Fruit fly (Drosophila melanogaster): ENCODE measurements around the gene Pex14.

DNA sequence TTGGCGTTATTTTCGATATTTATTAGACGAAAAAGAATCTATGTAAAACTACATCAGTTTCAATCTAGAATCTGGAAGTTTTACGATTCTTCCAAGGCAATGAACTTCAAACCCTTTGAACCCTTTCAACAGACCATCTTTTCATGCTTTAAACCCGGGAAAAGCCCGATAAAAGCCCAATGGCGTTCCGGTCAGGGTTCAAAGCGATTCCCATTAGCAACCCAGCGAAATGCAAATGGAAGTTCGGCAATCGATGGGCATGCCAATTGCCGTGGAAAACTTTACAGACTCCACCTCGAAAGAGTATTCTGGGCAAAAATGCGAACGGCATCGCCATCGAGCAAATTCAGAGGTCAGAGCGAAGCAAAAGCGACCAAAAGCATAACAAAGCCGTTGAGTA, 46.1 kb upstream of the Pex14 start:
- no peak for TF ChIP-seq h (optimal IDR thresholded peaks at IDR 0.05)
- TF ChIP-seq Myc (optimal IDR thresholded peaks at IDR 0.05) = no peak
- no peak for TF ChIP-seq insv (optimal IDR thresholded peaks at IDR 0.05)
- no peak for TF ChIP-seq psq (optimal IDR thresholded peaks at IDR 0.05)
- no peak for TF ChIP-seq Sin3A (optimal IDR thresholded peaks at IDR 0.05)
- TF ChIP-seq ttk (optimal IDR thresholded peaks at IDR 0.05) = no peak

All from Kc167 (cell line).